Worm (Caenorhabditis elegans): ENCODE measurements around the gene ZC132.11.

ce11 chrV:4346325-4346724, 47.8 kb upstream of the ZC132.11 start, which contains the start of gene hpo-18:
- no peak for TF ChIP-seq dao-5 (tag; optimal IDR thresholded peaks at IDR 0.05)
- no peak for TF ChIP-seq him-1 (tag; optimal IDR thresholded peaks at IDR 0.05)
- no peak for TF ChIP-seq W03F9.2 (tag; optimal IDR thresholded peaks at IDR 0.05)

Data from whole organism, L4/young adult.